Fruit fly (Drosophila melanogaster) whole organism, embryonic: ENCODE results near the gene CG43998.

Source experiments
- Asciz ChIP-seq: fragments of 200-800 bp; sonication (Bioruptor generic); optimal IDR thresholded peaks from 2 replicates; lab custom pipeline; 2017; ENCODE audit warnings: missing biosample characterization, mild to moderate bottlenecking, missing genetic modification characterization, missing genetic modification reagents
- Atf3 ChIP-seq: fragments of 200-800 bp; sonication (Bioruptor generic); optimal IDR thresholded peaks from 3 replicates; lab custom pipeline; 2016; ENCODE audit warnings: missing biosample characterization, missing genetic modification characterization
- CG10431 ChIP-seq: fragments of 200-800 bp; sonication (Bioruptor generic); optimal IDR thresholded peaks from 3 replicates; lab custom pipeline; 2018; ENCODE audit warnings: missing biosample characterization, mild to moderate bottlenecking, missing genetic modification characterization
- CG10979 ChIP-seq: fragments of 200-800 bp; sonication (Bioruptor generic); optimal IDR thresholded peaks from 2 replicates; lab custom pipeline; 2018; ENCODE audit warnings: missing biosample characterization, mild to moderate bottlenecking, missing genetic modification characterization, moderate library complexity
- CG12236 ChIP-seq: fragments of 200-800 bp; sonication (Bioruptor generic); optimal IDR thresholded peaks from 2 replicates; lab custom pipeline; 2016; ENCODE audit warnings: missing biosample characterization, missing genetic modification characterization
- CG14710 ChIP-seq: fragments of 200-800 bp; sonication (Bioruptor generic); optimal IDR thresholded peaks from 3 replicates; lab custom pipeline; 2019; ENCODE audit warnings: missing biosample characterization, mild to moderate bottlenecking, missing genetic modification characterization, moderate library complexity
- CG15479 ChIP-seq: fragments of 200-800 bp; sonication (Bioruptor generic); optimal IDR thresholded peaks from 3 replicates; lab custom pipeline; 2019; ENCODE audit warnings: missing biosample characterization, mild to moderate bottlenecking, missing genetic modification characterization, moderate library complexity
- CG17361 ChIP-seq: fragments of 200-800 bp; sonication (Bioruptor generic); IDR thresholded peaks from 3 replicates; pipeline ENCODE4 v1.3.6; 2022; ENCODE audit warnings: missing biosample characterization, missing genetic modification characterization
- CG18262 ChIP-seq: fragments of 200-800 bp; optimal IDR thresholded peaks from 3 replicates; lab custom pipeline; 2019; ENCODE audit warnings: missing biosample characterization, mild to moderate bottlenecking, missing genetic modification characterization, moderate library complexity
- CG2116 ChIP-seq: fragments of 200-800 bp; sonication (Bioruptor generic); optimal IDR thresholded peaks from 3 replicates; lab custom pipeline; 2018; ENCODE audit warnings: missing biosample characterization, mild to moderate bottlenecking, missing genetic modification characterization
- CG2678 ChIP-seq: fragments of 200-800 bp; sonication (Bioruptor generic); optimal IDR thresholded peaks from 3 replicates; lab custom pipeline; 2019; ENCODE audit warnings: missing biosample characterization, mild to moderate bottlenecking, missing genetic modification characterization, moderate library complexity
- CG2712 ChIP-seq: fragments of 200-800 bp; optimal IDR thresholded peaks from 3 replicates; lab custom pipeline; 2019; ENCODE audit warnings: missing biosample characterization, mild to moderate bottlenecking, missing genetic modification characterization, moderate library complexity
- CG32767 ChIP-seq: fragments of 200-800 bp; sonication (Bioruptor generic); IDR thresholded peaks from 2 replicates; pipeline ENCODE4 v1.3.6; 2022; ENCODE audit warnings: missing biosample characterization, missing genetic modification characterization
- CG34422 ChIP-seq: fragments of 200-800 bp; sonication (Bioruptor generic); IDR thresholded peaks from 3 replicates; pipeline ENCODE4 v1.3.6; 2022; ENCODE audit warnings: missing biosample characterization, missing genetic modification characterization
- CG42726 ChIP-seq: fragments of 200-800 bp; sonication (Bioruptor generic); IDR thresholded peaks from 2 replicates; pipeline ENCODE4 v1.3.6; 2022; ENCODE audit warnings: missing biosample characterization, missing genetic modification characterization; ENCODE audit not compliant: partially characterized antibody
- CG4328 ChIP-seq: fragments of 200-800 bp; sonication (Bioruptor generic); optimal IDR thresholded peaks from 3 replicates; lab custom pipeline; 2017; ENCODE audit warnings: missing biosample characterization, missing genetic modification reagents, missing genetic modification characterization
- CG4730 ChIP-seq: fragments of 200-800 bp; sonication (Bioruptor generic); IDR thresholded peaks from 2 replicates; pipeline ENCODE4 v1.3.6; 2022; ENCODE audit warnings: missing biosample characterization, missing genetic modification characterization
- CG6683 ChIP-seq: fragments of 200-800 bp; sonication (Bioruptor generic); optimal IDR thresholded peaks from 2 replicates; lab custom pipeline; 2017; ENCODE audit warnings: missing biosample characterization, mild to moderate bottlenecking, missing genetic modification characterization, missing genetic modification reagents
- CG7357 ChIP-seq: fragments of 200-800 bp; sonication (Bioruptor generic); IDR thresholded peaks from 3 replicates; pipeline ENCODE4 v1.3.6; 2022; ENCODE audit warnings: missing biosample characterization, missing genetic modification characterization
- CG9797 ChIP-seq: fragments of 200-800 bp; sonication (Bioruptor generic); optimal IDR thresholded peaks from 3 replicates; lab custom pipeline; 2018; ENCODE audit warnings: missing biosample characterization, mild to moderate bottlenecking, missing genetic modification characterization
- CTCF ChIP-seq: fragments of 200-800 bp; sonication (Bioruptor generic); optimal IDR thresholded peaks from 2 replicates; lab custom pipeline; 2017; ENCODE audit warnings: missing biosample characterization, mild to moderate bottlenecking, missing genetic modification characterization, moderate library complexity
- Chrac-16 ChIP-seq: fragments of 200-800 bp; sonication (Bioruptor generic); optimal IDR thresholded peaks from 3 replicates; lab custom pipeline; 2016; ENCODE audit warnings: missing biosample characterization, missing genetic modification characterization
- Drgx ChIP-seq: fragments of 200-800 bp; sonication (Bioruptor generic); IDR thresholded peaks from 2 replicates; pipeline ENCODE4 v1.3.6; 2022; ENCODE audit warnings: missing biosample characterization, missing genetic modification characterization
- H2.0 ChIP-seq: fragments of 200-800 bp; sonication (Bioruptor generic); IDR thresholded peaks from 2 replicates; pipeline ENCODE4 v1.3.6; 2022; ENCODE audit warnings: missing biosample characterization, missing genetic modification characterization
- HHEX ChIP-seq: fragments of 200-800 bp; sonication (Bioruptor generic); optimal IDR thresholded peaks from 3 replicates; lab custom pipeline; 2017; ENCODE audit warnings: missing biosample characterization, mild to moderate bottlenecking, missing genetic modification characterization, missing genetic modification reagents
- MBD-R2 ChIP-seq: fragments of 200-800 bp; sonication (Bioruptor generic); IDR thresholded peaks from 2 replicates; pipeline ENCODE4 v1.3.6; 2022; ENCODE audit warnings: missing biosample characterization, missing genetic modification characterization
- Med ChIP-seq: fragments of 200-800 bp; sonication (Bioruptor generic); peaks from one replicate; lab custom pipeline; 2016; ENCODE audit warnings: missing biosample characterization, missing genetic modification characterization, mild to moderate bottlenecking, inconsistent platforms, moderate library complexity
- NFAT ChIP-seq: fragments of 200-800 bp; sonication (Bioruptor generic); IDR thresholded peaks from 2 replicates; pipeline ENCODE4 v1.3.6; 2022; ENCODE audit warnings: missing biosample characterization, missing genetic modification characterization
- Neu2 ChIP-seq: fragments of 200-800 bp; sonication (Bioruptor generic); optimal IDR thresholded peaks from 3 replicates; lab custom pipeline; 2016; ENCODE audit warnings: missing biosample characterization, missing genetic modification characterization, borderline replicate concordance
- Sox102F ChIP-seq: fragments of 200-800 bp; sonication (Bioruptor generic); optimal IDR thresholded peaks from 2 replicates; lab custom pipeline; 2018; ENCODE audit warnings: missing biosample characterization, mild to moderate bottlenecking, missing genetic modification characterization, moderate library complexity
- Usf ChIP-seq: fragments of 200-800 bp; sonication (Bioruptor generic); optimal IDR thresholded peaks from 2 replicates; lab custom pipeline; 2017; ENCODE audit warnings: missing genotype, missing biosample characterization, missing genetic modification characterization
- chinmo ChIP-seq: fragments of 200-800 bp; sonication (Bioruptor generic); IDR thresholded peaks from 4 replicates; pipeline ENCODE4 v1.3.6; 2022; ENCODE audit warnings: missing biosample characterization, missing genetic modification characterization; ENCODE audit not compliant: partially characterized antibody
- crp ChIP-seq, 2 experiments: fragments of 200-800 bp; sonication (Bioruptor generic); optimal IDR thresholded peaks; 2 replicates in 1 of 2; 3 replicates in 1 of 2; lab custom pipeline; 2017; ENCODE audit warnings: missing biosample characterization in 2 of 2, missing genetic modification characterization in 2 of 2, mild to moderate bottlenecking in 1 of 2, moderate library complexity in 1 of 2
- cwo ChIP-seq: fragments of 200-800 bp; sonication (Bioruptor generic); optimal IDR thresholded peaks from 3 replicates; lab custom pipeline; 2017; ENCODE audit warnings: missing biosample characterization, missing genetic modification characterization, mild to moderate bottlenecking, moderate library complexity, missing genetic modification reagents
- danr ChIP-seq: fragments of 200-800 bp; sonication (Bioruptor generic); IDR thresholded peaks from 2 replicates; pipeline ENCODE4 v1.3.6; 2022; ENCODE audit warnings: missing biosample characterization, missing genetic modification characterization
- emc ChIP-seq: fragments of 200-800 bp; sonication (Bioruptor generic); optimal IDR thresholded peaks from 2 replicates; lab custom pipeline; 2016; ENCODE audit warnings: missing biosample characterization, missing genetic modification characterization
- fd102C ChIP-seq: fragments of 200-800 bp; sonication (Bioruptor generic); optimal IDR thresholded peaks from 2 replicates; lab custom pipeline; 2018; ENCODE audit warnings: missing biosample characterization, mild to moderate bottlenecking, missing genetic modification characterization, moderate library complexity
- lilli ChIP-seq: fragments of 200-800 bp; sonication (Bioruptor generic); optimal IDR thresholded peaks from 3 replicates; lab custom pipeline; 2016; ENCODE audit warnings: missing biosample characterization, missing genetic modification characterization
- salm ChIP-seq: fragments of 200-800 bp; sonication (Bioruptor generic); optimal IDR thresholded peaks from 2 replicates; lab custom pipeline; 2018; ENCODE audit warnings: missing biosample characterization, mild to moderate bottlenecking, missing genetic modification characterization
- stwl ChIP-seq: fragments of 200-800 bp; sonication (Bioruptor generic); optimal IDR thresholded peaks from 3 replicates; lab custom pipeline; 2018; ENCODE audit warnings: missing biosample characterization, mild to moderate bottlenecking, missing genetic modification characterization, moderate library complexity
- sug ChIP-seq: fragments of 200-800 bp; optimal IDR thresholded peaks from 2 replicates; lab custom pipeline; 2019; ENCODE audit warnings: missing biosample characterization, mild to moderate bottlenecking, missing genetic modification characterization, moderate library complexity
- vfl ChIP-seq: fragments of 200-800 bp; sonication (Bioruptor generic); optimal IDR thresholded peaks from 2 replicates; lab custom pipeline; 2016; ENCODE audit warnings: missing biosample characterization, missing genetic modification characterization
- vvl ChIP-seq: fragments of 200-800 bp; sonication (Bioruptor generic); IDR thresholded peaks from 2 replicates; pipeline ENCODE4 v1.3.6; 2022; ENCODE audit warnings: missing biosample characterization, missing genetic modification characterization

The CG43998 gene

DNA sequence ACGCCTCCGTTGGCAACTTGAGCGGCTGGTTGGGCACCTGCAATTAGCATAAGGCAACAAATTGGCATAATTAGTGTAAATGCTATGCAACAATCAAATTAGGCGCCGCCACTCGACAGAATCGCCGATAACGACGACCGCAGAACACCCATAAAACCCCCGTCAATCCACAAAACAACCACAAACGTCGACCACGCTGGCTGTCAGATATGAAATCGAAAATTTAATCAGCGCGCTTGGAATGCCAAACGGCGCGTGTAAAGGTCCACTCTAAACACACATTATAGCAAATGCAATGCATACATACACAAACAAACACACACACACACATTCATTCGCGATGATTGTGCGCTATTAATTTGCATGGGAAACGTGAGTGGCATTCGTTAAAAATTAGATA lies 25.4 kb downstream of the CG43998 start:
- TF ChIP-seq cwo (GFP tag; lab: Kevin White, UChicago) (no peak), CG7357 (no peak), chinmo (GFP tag; lab: Robert Waterston, UW) (0 out of 4 replicates have a peak, but pooled peaks have one; percentile 68), Atf3 (GFP tag; lab: Kevin White, UChicago) (no peak)

DNA sequence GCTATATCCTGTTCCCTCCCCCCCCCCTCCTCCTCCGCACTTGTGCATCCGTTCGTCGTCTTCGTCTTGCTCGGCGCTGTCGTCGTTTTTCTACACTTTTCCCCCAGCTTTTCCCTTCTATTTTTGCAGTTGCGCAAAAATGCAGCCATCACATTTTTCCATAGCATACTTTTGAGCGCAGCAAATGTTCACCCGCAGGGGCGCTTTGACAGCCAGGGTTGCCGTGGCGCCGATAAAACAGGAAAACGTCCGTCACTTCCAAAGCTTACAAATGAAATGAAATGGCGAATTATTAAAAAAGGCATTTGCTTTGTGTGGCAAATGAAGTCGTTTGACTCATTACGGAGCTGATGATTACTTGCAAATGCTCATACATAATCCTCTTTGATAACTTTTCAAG lies 26.2 kb downstream of the CG43998 start:
- no peak for TF ChIP-seq vfl (GFP tag; lab: Kevin White, UChicago)
- TF ChIP-seq CG2116 (GFP tag; lab: Kevin White, UChicago) = peak; percentile 91
- TF ChIP-seq CTCF (GFP tag; lab: Kevin White, UChicago) = peak; percentile 60
- TF ChIP-seq CG2678 = no peak
- 0 out of 2 replicates have a peak, but pooled peaks have one; percentile 16 for TF ChIP-seq vvl (GFP tag; lab: Robert Waterston, UW)
- no peak for TF ChIP-seq sug (tag; lab: Kevin White, UChicago)
- no peak for TF ChIP-seq CG32767 (GFP tag; lab: Robert Waterston, UW)
- TF ChIP-seq CG17361 (GFP tag; lab: Robert Waterston, UW) = no peak
- peak; percentile 34 for TF ChIP-seq Med (GFP tag; lab: Kevin White, UChicago)
- peak; percentile 81 for TF ChIP-seq stwl (tag; lab: Kevin White, UChicago)
- TF ChIP-seq, all 482 proteins: peak for 5

DNA sequence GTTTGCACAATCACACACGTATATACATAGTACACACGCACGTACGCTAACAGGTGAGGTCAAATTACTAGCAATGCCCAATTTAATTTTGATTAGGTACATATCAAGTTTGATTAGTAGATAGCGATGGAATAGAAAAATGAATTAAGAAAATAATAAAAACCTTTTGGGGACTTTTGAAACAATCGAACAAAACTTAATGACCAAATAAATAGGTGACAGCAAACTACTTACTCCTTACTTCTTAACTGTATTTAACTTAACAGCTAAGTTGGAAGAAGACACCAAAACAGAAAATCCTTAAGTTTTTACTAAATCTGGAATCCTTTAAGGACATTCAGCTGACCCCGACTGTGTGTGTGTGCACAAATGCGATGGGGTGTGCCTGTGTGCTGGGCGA lies 26.8 kb downstream of the CG43998 start:
- TF ChIP-seq fd102C (GFP tag; lab: Kevin White, UChicago) = no peak
- 0 out of 2 replicates have a peak, but pooled peaks have one; percentile 12 for TF ChIP-seq Drgx (GFP tag; lab: Robert Waterston, UW)
- TF ChIP-seq danr = no peak

DNA sequence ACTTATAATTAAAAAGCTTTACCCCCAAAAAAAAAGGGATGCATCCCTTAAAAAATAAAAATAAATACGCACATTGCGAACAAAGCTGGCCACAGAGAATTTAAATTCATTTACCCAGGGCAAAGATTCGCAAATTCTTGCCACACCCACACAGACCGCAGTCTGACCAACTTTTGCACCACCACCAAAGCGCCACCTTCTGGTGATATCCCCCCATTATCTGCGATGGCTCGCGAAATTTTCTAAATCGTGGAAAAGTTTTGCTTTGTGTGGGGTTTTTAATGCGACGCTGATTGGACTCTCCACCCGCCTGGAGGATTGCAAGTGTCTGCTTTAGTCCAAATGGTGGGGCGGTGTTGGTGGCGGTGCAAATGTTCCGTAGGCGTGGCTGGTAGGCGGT lies 28.7 kb downstream of the CG43998 start:
- no peak for TF ChIP-seq Chrac-16
- TF ChIP-seq CTCF (GFP tag; lab: Kevin White, UChicago) = peak; percentile 81
- peak; percentile 60 for TF ChIP-seq CG10979 (tag; lab: Kevin White, UChicago)

DNA sequence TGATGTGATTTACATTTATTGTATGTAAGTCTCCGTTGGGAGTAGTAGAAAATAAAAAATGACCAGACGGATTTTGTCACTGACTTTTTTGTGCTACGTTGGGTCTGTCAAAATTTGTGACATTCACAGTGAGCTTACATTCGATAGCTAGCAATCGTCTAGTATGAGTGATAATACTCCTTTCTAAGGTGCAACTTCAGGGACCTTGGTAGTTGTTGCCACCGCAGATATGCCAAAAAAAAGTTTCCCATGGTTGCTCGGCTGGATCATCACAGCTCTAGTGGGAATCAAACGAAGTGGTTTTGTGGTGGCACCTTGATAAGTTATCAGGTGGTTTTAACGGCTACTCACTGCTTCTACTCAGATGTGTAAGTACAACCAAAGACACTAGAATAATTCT lies 35.3 kb downstream of the CG43998 start, which contains the start of gene tbrd-1:
Gene tbrd-1 (minus strand): TSS at position 101 of the 400 bp plus-strand sequence.
- no peak for TF ChIP-seq CG9797 (GFP tag; lab: Kevin White, UChicago)
- no peak for TF ChIP-seq MBD-R2 (GFP tag; lab: Robert Waterston, UW)
- TF ChIP-seq Usf (GFP tag; lab: Kevin White, UChicago) = no peak
- no peak for TF ChIP-seq emc (GFP tag; lab: Kevin White, UChicago)
- TF ChIP-seq CG42726 (GFP tag; lab: Robert Waterston, UW) = no peak
- TF ChIP-seq CG10431 (GFP tag; lab: Kevin White, UChicago) = no peak
- TF ChIP-seq crp (GFP tag; optimal IDR thresholded peaks at IDR 0.05; lab: Kevin White, UChicago) = no peak
- no peak for TF ChIP-seq CG12236 (GFP tag; lab: Kevin White, UChicago)
- no peak for TF ChIP-seq CG14710 (tag; lab: Kevin White, UChicago)
- TF ChIP-seq, all 482 proteins: peak for 0

DNA sequence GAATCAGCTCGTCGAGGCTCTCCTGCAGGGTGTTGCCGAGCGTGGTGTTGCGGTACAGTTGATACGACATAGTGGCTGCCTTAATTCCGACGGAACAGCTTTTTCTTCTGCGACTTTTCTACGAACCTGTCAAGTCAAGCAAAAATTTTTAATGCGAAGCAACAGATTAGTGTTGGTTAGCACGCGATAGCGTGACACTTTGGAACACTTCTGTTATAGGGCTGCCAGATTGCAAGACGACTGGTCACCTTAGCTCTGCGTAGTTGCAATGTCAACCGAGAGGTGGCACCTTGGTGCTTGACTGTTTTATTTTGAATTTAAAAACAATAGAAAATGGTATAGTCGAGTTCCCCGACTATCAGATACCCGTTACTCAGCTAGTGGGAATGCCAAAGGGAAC lies 37.9 kb downstream of the CG43998 start, which contains the start of gene TfIIA-S:
Gene TfIIA-S (minus strand): TSS at position 175 of the 400 bp plus-strand sequence.
- TF ChIP-seq CG18262 (tag; lab: Kevin White, UChicago) = peak; percentile 15
- no peak for TF ChIP-seq Neu2
- TF ChIP-seq HHEX (GFP tag; lab: Kevin White, UChicago) = peak; percentile 71
- TF ChIP-seq CG34422 (GFP tag; lab: Robert Waterston, UW) = no peak
- no peak for TF ChIP-seq CG15479 (GFP tag; lab: Kevin White, UChicago)
- no peak for TF ChIP-seq CG4730 (GFP tag; lab: Robert Waterston, UW)
- peak; percentile 60 for TF ChIP-seq CG6683 (GFP tag; lab: Kevin White, UChicago)
- no peak for TF ChIP-seq Sox102F (GFP tag; lab: Kevin White, UChicago)
- peak; percentile 63 for TF ChIP-seq CG2712 (tag; lab: Kevin White, UChicago)
- peak; percentile 89 for TF ChIP-seq lilli (GFP tag; lab: Kevin White, UChicago)
- no peak for TF ChIP-seq salm (tag; lab: Kevin White, UChicago)
- TF ChIP-seq H2.0 (GFP tag; lab: Robert Waterston, UW) = no peak
- TF ChIP-seq NFAT (GFP tag; lab: Robert Waterston, UW) = no peak
- TF ChIP-seq Med (GFP tag; lab: Kevin White, UChicago) = peak; percentile 99
- TF ChIP-seq CG4328 (GFP tag; lab: Kevin White, UChicago) = peak; percentile 33
- peak; percentile 42 for TF ChIP-seq Asciz (GFP tag; lab: Kevin White, UChicago)
